Worm (Caenorhabditis elegans) whole organism, late embryonic: ENCODE data around the gene nlp-27.
A peak's percentile ranks its signal among the peaks of the same experiment; 100 is the strongest.

Experiments
- C08G9.2 ChIP-seq: sonication (generic microtip); optimal IDR thresholded peaks from 2 replicates; lab custom pipeline; 2016; ENCODE audit warnings: mild to moderate bottlenecking, missing genetic modification characterization, moderate library complexity, missing compliant biosample characterization
- C38D4.7 ChIP-seq: fragments of 200-800 bp; sonication (Bioruptor generic); optimal IDR thresholded peaks from 2 replicates; lab custom pipeline; 2018; ENCODE audit warnings: mild to moderate bottlenecking, missing genetic modification characterization, moderate library complexity, missing compliant biosample characterization
- K02D7.2 ChIP-seq: sonication (generic microtip); optimal IDR thresholded peaks from 2 replicates; lab custom pipeline; 2017; ENCODE audit warnings: mild to moderate bottlenecking, missing genetic modification characterization, missing compliant biosample characterization
- ceh-31 ChIP-seq: sonication (generic microtip); optimal IDR thresholded peaks from 2 replicates; lab custom pipeline; 2016; ENCODE audit warnings: missing genetic modification characterization, missing compliant biosample characterization
- ceh-34 ChIP-seq: sonication (generic microtip); optimal IDR thresholded peaks from 2 replicates; lab custom pipeline; 2016; ENCODE audit warnings: mild to moderate bottlenecking, missing genetic modification characterization, missing compliant biosample characterization
- ceh-48 ChIP-seq: sonication (generic microtip); optimal IDR thresholded peaks from 2 replicates; lab custom pipeline; 2016; ENCODE audit warnings: missing genetic modification characterization, inconsistent platforms, missing compliant biosample characterization
- ceh-6 ChIP-seq: fragments of 200-800 bp; sonication (Bioruptor generic); optimal IDR thresholded peaks from 2 replicates; lab custom pipeline; 2018; ENCODE audit warnings: mild to moderate bottlenecking, missing genetic modification characterization, missing compliant biosample characterization
- ceh-9 ChIP-seq: sonication (generic microtip); optimal IDR thresholded peaks from 2 replicates; lab custom pipeline; 2016; ENCODE audit warnings: mild to moderate bottlenecking, missing genetic modification characterization, inconsistent platforms, missing compliant biosample characterization
- dmd-4 ChIP-seq: sonication (generic microtip); optimal IDR thresholded peaks from 2 replicates; lab custom pipeline; 2016; ENCODE audit warnings: borderline replicate concordance, missing genetic modification characterization, missing compliant biosample characterization
- dve-1 ChIP-seq: sonication (generic microtip); optimal IDR thresholded peaks from 2 replicates; lab custom pipeline; 2017; ENCODE audit warnings: antibody characterized with exemption, mild to moderate bottlenecking, missing genetic modification characterization, missing compliant biosample characterization
- elt-2 ChIP-seq: sonication (generic microtip); optimal IDR thresholded peaks from 2 replicates; lab custom pipeline; 2016; ENCODE audit warnings: missing genetic modification reagents, missing genetic modification characterization, missing compliant biosample characterization
- elt-4 ChIP-seq: sonication (generic microtip); optimal IDR thresholded peaks from 2 replicates; lab custom pipeline; 2016; ENCODE audit warnings: missing genetic modification characterization, missing compliant biosample characterization
- fax-1 ChIP-seq: sonication (generic microtip); optimal IDR thresholded peaks from 2 replicates; lab custom pipeline; 2016; ENCODE audit warnings: missing genotype, missing genetic modification characterization, missing compliant biosample characterization
- lim-6 ChIP-seq: sonication (generic microtip); optimal IDR thresholded peaks from 2 replicates; lab custom pipeline; 2016; ENCODE audit warnings: missing genetic modification characterization, missing compliant biosample characterization
- lin-11 ChIP-seq: fragments of 200-800 bp; sonication (Bioruptor generic); optimal IDR thresholded peaks from 2 replicates; lab custom pipeline; 2018; ENCODE audit warnings: mild to moderate bottlenecking, missing genetic modification characterization, missing compliant biosample characterization
- madf-2 ChIP-seq: sonication (generic microtip); optimal IDR thresholded peaks from 2 replicates; lab custom pipeline; 2017; ENCODE audit warnings: missing genetic modification characterization, missing compliant biosample characterization
- mec-3 ChIP-seq: sonication (generic microtip); optimal IDR thresholded peaks from 2 replicates; lab custom pipeline; 2016; ENCODE audit warnings: borderline replicate concordance, missing genetic modification characterization, missing compliant biosample characterization
- nfya-1 ChIP-seq: sonication (generic microtip); optimal IDR thresholded peaks from 2 replicates; lab custom pipeline; 2017; ENCODE audit warnings: missing genetic modification characterization, mild to moderate bottlenecking, missing compliant biosample characterization, antibody characterized with exemption, moderate library complexity
- nhr-11 ChIP-seq: fragments of 150-350 bp; optimal IDR thresholded peaks from 2 replicates; lab custom pipeline; 2014; ENCODE audit warnings: missing biosample characterization, missing genetic modification characterization
- pag-3 ChIP-seq: sonication (generic microtip); optimal IDR thresholded peaks from 2 replicates; lab custom pipeline; 2016; ENCODE audit warnings: missing compliant biosample characterization, missing genetic modification characterization, borderline replicate concordance
- pat-9 ChIP-seq: fragments of 200-800 bp; sonication (Bioruptor generic); optimal IDR thresholded peaks from 2 replicates; lab custom pipeline; 2018; ENCODE audit warnings: mild to moderate bottlenecking, missing genetic modification characterization, moderate library complexity, missing compliant biosample characterization
- pha-2 ChIP-seq: sonication (generic microtip); optimal IDR thresholded peaks from 2 replicates; lab custom pipeline; 2017; ENCODE audit warnings: mild to moderate bottlenecking, missing genetic modification characterization, missing compliant biosample characterization
- pros-1 ChIP-seq: fragments of 150-350 bp; optimal IDR thresholded peaks from 2 replicates; lab custom pipeline; 2014; ENCODE audit warnings: missing biosample characterization, missing genetic modification reagents, missing genetic modification characterization
- ref-2 ChIP-seq: sonication (generic microtip); optimal IDR thresholded peaks from 2 replicates; lab custom pipeline; 2016; ENCODE audit warnings: missing genetic modification characterization, missing compliant biosample characterization
- rnt-1 ChIP-seq: sonication (generic microtip); optimal IDR thresholded peaks from 2 replicates; lab custom pipeline; 2016; ENCODE audit warnings: missing genetic modification characterization, missing compliant biosample characterization
- sdc-2 ChIP-seq: sonication (generic microtip); optimal IDR thresholded peaks from 2 replicates; lab custom pipeline; 2016; ENCODE audit warnings: missing genotype, missing genetic modification characterization, missing compliant biosample characterization
- sox-2 ChIP-seq: fragments of 200-800 bp; sonication (Bioruptor generic); IDR thresholded peaks from 2 replicates; pipeline ENCODE4 v1.3.6; 2022; ENCODE audit warnings: missing genetic modification reagents, missing genetic modification characterization, missing compliant biosample characterization
- sox-4 ChIP-seq: sonication (generic microtip); optimal IDR thresholded peaks from 2 replicates; lab custom pipeline; 2017; ENCODE audit warnings: mild to moderate bottlenecking, missing genetic modification characterization, inconsistent platforms, missing compliant biosample characterization
- syd-9 ChIP-seq: sonication (generic microtip); optimal IDR thresholded peaks from 2 replicates; lab custom pipeline; 2016; ENCODE audit warnings: mild to moderate bottlenecking, missing genetic modification characterization, moderate library complexity, missing compliant biosample characterization
- tbx-2 ChIP-seq: sonication (generic microtip); optimal IDR thresholded peaks from 2 replicates; lab custom pipeline; 2016; ENCODE audit warnings: missing genetic modification characterization, missing compliant biosample characterization
- unc-42 ChIP-seq: sonication (generic microtip); optimal IDR thresholded peaks from 2 replicates; lab custom pipeline; 2016; ENCODE audit warnings: missing genotype, missing genetic modification characterization, missing compliant biosample characterization
- unc-55 ChIP-seq: sonication (generic microtip); optimal IDR thresholded peaks from 2 replicates; lab custom pipeline; 2017; ENCODE audit warnings: missing biosample characterization, missing genetic modification reagents, missing genetic modification characterization
- ztf-16 ChIP-seq: sonication (generic microtip); optimal IDR thresholded peaks from 2 replicates; lab custom pipeline; 2017; ENCODE audit warnings: missing genetic modification characterization, missing compliant biosample characterization

The nlp-27 gene

DNA sequence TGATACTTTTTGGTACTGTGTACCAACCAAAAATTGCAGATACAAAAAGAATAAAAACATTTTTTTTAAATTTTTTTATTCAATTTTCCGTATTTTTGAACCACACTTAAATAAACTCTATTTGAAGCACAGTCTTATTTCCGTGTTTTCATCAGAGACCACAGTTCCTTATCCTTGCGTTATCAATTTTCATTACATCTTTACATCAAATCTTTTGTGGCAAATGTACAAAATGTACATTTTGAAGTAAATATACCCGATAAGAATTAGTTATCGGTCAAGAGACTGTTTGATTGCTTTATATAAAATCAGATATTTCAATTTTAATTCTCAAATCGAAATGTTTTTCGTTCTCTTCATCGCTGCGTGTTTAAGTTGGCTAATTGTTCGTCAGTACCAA, 33.1 kb downstream of the nlp-27 start, which contains the start of gene cyp-35A3:
cyp-35A3 (plus strand) TSS at position 301 of the 400 bp plus-strand sequence.
- TF ChIP-seq sox-2 (GFP tag; lab: Robert Waterston, UW) (no peak), fax-1 (tag; lab: Kevin White, UChicago) (no peak), syd-9 (no peak), lim-6 (no peak), ceh-9 (tag; lab: Kevin White, UChicago) (no peak), dmd-4 (no peak), rnt-1 (no peak), elt-4 (no peak), pros-1 (tag; lab: Kevin White, UChicago) (no peak), mec-3 (tag; lab: Kevin White, UChicago) (no peak)
- TF ChIP-seq, all 69 proteins: peak for 0

DNA sequence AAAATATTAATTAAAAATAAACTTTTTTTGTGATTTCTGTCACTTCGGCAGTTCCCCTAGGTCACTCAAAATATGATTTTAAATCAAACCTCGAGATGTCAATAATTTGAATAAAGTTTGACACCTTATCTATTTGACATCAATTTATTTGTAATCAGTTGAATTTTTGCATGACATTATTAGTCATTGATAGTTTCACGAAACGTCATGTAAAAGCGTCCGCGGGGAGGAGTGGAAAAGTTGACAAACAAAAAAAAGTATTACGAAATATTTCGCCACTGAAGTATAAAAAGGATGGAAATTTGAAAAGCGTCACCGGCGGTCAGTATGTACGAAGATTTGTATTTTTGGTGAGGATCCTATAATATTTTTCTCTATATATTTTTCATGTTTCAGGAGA, 35.6 kb downstream of the nlp-27 start, which contains the start of gene K09D9.1:
K09D9.1 (plus strand) TSS at position 271 of the 400 bp plus-strand sequence.
- TF ChIP-seq nhr-11 (tag; lab: Kevin White, UChicago) (no peak), unc-42 (no peak), dmd-4 (no peak)

- TF ChIP-seq elt-2 (tag; lab: Kevin White, UChicago) = no peak
- TF ChIP-seq K02D7.2 = no peak
- peak; percentile 60 for TF ChIP-seq ref-2 (tag; lab: Kevin White, UChicago)
- peak; percentile 31 for TF ChIP-seq ceh-31
- TF ChIP-seq unc-42 = peak; percentile 3
- TF ChIP-seq nfya-1 (tag; lab: Kevin White, UChicago) = peak; percentile 49
Measured at ce11 chrV:4029627-4030026, 40.4 kb downstream of the nlp-27 start.

ce11 chrV:4031319-4031718, 42.1 kb downstream of the nlp-27 start, which contains the start of gene cyp-35A4:
cyp-35A4 (plus strand) TSS chrV:4031619.
- TF ChIP-seq pat-9 = no peak
- no peak for TF ChIP-seq lin-11
- no peak for TF ChIP-seq sdc-2 (tag; lab: Kevin White, UChicago)
- no peak for TF ChIP-seq ceh-34
- no peak for TF ChIP-seq unc-55 (GFP tag; lab: Kevin White, UChicago)
- no peak for TF ChIP-seq K02D7.2
- no peak for TF ChIP-seq dve-1
- TF ChIP-seq dmd-4 = no peak
- no peak for TF ChIP-seq elt-4
- no peak for TF ChIP-seq C38D4.7 (GFP tag; lab: Kevin White, UChicago)
- TF ChIP-seq nfya-1 (tag; lab: Kevin White, UChicago) = no peak
- TF ChIP-seq fax-1 (tag; lab: Kevin White, UChicago) = no peak

ce11 chrV:4034303-4034702, 45.1 kb downstream of the nlp-27 start, which contains the start of gene C49G7.7:
C49G7.7 (plus strand) TSS chrV:4034476.
- TF ChIP-seq pag-3 (tag; lab: Kevin White, UChicago) = no peak
- no peak for TF ChIP-seq sox-4 (tag; lab: Kevin White, UChicago)
- no peak for TF ChIP-seq mec-3 (tag; lab: Kevin White, UChicago)
- TF ChIP-seq ceh-6 (GFP tag; lab: Kevin White, UChicago) = no peak
- no peak for TF ChIP-seq rnt-1
- no peak for TF ChIP-seq madf-2 (tag; lab: Kevin White, UChicago)
- TF ChIP-seq pha-2 (tag; lab: Kevin White, UChicago) = no peak
- no peak for TF ChIP-seq fax-1 (tag; lab: Kevin White, UChicago)
- TF ChIP-seq ceh-48 (tag; lab: Kevin White, UChicago) = no peak
- TF ChIP-seq, all 69 proteins: peak for 0

DNA sequence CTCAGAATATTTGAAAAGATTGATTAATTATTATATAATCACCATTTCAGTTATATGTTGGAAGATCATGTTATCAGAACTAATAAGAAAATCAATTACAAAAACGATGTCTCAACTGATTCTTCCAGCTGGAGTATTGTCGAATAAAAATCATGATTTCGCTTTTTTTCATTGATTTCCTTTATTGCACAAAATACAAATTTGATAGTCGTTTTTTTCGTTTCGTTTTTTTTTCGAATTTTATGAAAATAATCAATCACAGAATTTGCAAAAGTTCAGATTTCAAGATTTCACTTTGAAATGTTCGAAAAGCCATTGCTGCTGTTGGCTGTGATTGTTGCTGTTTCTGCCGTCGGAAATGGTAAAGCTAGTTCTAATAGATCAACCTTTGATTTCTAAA, 46.6 kb downstream of the nlp-27 start, which contains the start of gene C49G7.13:
C49G7.13 (plus strand) TSS at position 301 of the 400 bp plus-strand sequence.
- TF ChIP-seq rnt-1 (no peak), pag-3 (tag; lab: Kevin White, UChicago) (no peak), tbx-2 (no peak), ztf-16 (no peak), C08G9.2 (tag; lab: Kevin White, UChicago) (no peak)
